Fruit fly (Drosophila melanogaster): Measurements from ENCODE around the gene CG1463.

CG1463 gene

dm6 chrX:12625594-12626274 lies 14.3 kb upstream of the CG1463 start:
- TF ChIP-seq CG8478 (optimal IDR thresholded peaks at IDR 0.05) (no peak), CTCF (optimal IDR thresholded peaks at IDR 0.05) (no peak)

dm6 chrX:12623992-12624391 lies 12.5 kb upstream of the CG1463 start, which contains the start of gene CG15728:
Gene CG15728, plus strand, starts transcription at chrX:12624292.
- TF ChIP-seq CTCF (optimal IDR thresholded peaks at IDR 0.05) = no peak
- no peak for TF ChIP-seq CG8478 (optimal IDR thresholded peaks at IDR 0.05)

dm6 chrX:12621640-12622039 lies 10.2 kb upstream of the CG1463 start:
- TF ChIP-seq CG8478 (optimal IDR thresholded peaks at IDR 0.05) (no peak), CTCF (optimal IDR thresholded peaks at IDR 0.05) (no peak)

DNA sequence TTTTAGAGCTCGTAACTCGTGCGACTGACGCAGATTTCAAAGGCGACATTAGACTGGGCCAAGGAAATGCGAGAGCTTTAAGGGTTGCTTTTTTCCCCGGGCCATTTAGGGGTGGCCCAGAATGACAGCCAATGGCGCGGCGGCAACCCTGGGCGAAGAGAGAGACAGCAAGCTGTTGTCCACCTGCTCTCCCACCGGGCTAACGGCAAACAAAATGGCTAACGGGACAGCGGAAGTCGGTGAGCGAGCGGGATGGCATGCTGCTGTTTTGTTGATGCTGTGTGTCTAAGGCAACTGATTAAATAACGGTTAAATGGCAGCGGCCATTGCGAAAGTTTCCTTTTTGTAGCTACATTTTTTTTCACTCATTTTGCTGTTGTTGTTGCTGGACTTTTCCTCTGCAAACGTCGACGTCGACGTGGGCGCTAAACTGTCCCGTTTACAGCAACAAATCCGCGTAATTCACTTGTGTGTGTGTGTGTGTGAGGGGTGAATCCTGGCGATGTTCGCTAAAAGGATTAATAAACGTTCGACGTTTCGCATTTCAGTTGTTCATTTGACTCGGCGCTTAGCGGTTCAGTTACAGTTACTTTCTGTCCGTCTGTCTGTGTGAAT lies 4.4 kb upstream of the CG1463 start, which contains the start of gene CG11085:
CG11085 (plus strand) TSS at position 565 of the 615 bp plus-strand sequence.
- TF ChIP-seq CG8478 (optimal IDR thresholded peaks at IDR 0.05) (no peak), CTCF (optimal IDR thresholded peaks at IDR 0.05) (no peak)

DNA sequence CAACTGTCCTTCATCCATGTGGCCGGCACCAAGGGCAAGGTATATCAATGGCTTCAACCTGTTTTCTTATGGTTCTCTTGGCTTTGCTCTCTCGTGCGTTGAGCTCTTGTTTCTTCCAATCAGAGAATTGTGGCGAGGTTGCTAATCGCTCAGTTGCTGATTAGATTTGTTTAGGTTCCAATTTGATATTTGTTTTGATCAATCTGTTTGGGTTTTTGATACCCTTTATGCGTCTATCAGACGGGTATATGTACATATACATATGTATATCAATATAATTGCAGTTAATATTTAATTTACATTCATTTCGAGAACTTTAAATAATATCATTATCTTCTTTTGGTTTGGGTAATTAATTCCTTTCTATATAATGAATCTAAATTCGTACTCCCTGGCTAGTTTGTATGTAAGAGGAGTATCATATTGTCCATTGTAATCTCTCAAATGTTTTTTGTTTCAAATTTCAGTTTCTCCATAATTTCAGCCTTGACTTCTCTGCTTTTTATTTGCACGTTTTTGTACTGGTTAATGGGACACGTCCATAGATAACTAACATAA lies 1.9 kb upstream of the CG1463 start:
- TF ChIP-seq CG8478 (optimal IDR thresholded peaks at IDR 0.05) = no peak
- TF ChIP-seq CTCF (optimal IDR thresholded peaks at IDR 0.05) = no peak

DNA sequence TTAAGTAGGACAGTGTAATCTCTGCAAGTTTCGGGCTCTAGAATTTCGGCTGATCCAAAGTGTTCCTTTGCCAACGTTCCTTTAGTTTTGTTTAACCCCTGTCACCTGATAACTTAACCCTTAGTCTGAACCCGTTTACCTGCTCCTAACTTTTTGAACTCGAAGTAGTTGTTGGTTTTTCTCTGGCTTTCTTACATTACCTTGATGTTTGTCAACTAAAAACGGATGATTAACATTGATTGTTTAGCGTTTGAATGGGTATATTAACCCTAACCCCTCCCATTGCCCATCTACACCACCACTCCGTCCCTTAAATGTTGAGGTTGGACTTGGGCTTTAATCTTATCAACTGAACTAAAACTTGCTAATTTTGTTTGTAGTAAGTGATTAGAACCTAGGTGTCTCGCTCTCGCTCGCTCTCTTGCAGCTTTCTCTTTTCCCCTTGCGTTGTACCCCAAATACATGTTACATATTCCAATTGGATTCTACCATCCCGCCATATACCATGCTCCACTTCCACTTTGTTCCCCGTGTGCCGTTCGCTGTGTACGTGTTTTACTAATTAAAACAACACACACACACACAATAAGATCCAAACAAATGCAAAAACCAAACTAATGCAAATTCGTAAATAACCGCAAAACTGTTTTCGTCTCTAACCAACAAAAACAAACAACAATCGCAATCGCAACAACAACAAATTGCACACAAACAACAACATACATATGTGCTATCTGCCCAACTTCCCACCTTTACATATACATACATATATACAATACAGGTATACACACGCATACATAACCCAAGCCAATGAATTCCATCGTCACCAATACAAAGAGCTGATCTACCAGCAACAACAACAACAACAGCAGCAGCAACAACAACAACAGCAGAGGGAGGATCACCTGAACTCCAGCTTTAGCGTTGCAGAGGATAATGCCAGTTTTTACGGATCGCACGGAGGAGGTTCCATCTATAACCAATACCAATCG lies 10.4 kb downstream of the CG1463 start:
- no peak for TF ChIP-seq CG8478 (optimal IDR thresholded peaks at IDR 0.05)
- no peak for TF ChIP-seq CTCF (optimal IDR thresholded peaks at IDR 0.05)

DNA sequence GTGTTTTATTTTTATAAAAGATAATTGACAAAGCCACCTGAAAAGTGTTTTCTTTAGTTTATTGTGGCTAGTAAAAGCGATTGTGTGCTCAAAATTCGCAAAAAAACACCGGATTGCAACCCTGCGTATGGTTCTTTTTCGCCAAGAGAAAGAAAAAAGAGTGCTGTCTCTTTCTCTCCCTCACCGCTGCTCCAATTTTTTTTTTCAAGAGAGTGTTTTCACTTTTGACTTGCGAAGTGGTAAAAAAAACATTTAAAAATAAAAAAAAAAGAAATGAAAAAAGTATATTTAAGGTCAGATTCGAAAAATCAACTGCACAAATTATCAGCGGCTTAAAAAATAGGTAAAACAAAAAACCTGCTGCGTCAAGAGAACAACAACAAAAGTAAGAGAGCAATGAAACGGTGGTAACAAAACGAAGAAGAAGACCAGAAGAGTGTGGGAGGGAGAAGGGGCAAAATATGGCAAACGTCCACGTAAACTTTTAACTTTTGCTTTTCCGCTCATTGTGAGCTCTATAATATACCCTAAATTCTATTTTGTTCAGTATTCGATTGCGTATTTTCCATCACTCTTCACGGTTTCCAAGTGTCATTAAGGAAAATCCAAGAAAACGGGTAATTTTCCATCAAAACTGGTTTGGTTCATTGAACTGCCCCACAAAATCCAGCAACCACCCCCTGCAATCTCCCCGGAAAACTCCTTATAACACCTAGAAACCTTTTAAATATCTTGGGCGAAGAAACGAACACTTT lies 14.9 kb downstream of the CG1463 start:
- TF ChIP-seq CG8478 (optimal IDR thresholded peaks at IDR 0.05) (no peak), CTCF (optimal IDR thresholded peaks at IDR 0.05) (no peak)

dm6 chrX:12595610-12596336 lies 15.7 kb downstream of the CG1463 start, which contains the start of the genes CG1824 and Sec16:
Gene CG1824, minus strand, starts transcription at chrX:12595624.
Gene Sec16, plus strand, starts transcription at chrX:12596047.
- TF ChIP-seq CG8478 (optimal IDR thresholded peaks at IDR 0.05) = no peak
- TF ChIP-seq CTCF (optimal IDR thresholded peaks at IDR 0.05) = no peak

DNA sequence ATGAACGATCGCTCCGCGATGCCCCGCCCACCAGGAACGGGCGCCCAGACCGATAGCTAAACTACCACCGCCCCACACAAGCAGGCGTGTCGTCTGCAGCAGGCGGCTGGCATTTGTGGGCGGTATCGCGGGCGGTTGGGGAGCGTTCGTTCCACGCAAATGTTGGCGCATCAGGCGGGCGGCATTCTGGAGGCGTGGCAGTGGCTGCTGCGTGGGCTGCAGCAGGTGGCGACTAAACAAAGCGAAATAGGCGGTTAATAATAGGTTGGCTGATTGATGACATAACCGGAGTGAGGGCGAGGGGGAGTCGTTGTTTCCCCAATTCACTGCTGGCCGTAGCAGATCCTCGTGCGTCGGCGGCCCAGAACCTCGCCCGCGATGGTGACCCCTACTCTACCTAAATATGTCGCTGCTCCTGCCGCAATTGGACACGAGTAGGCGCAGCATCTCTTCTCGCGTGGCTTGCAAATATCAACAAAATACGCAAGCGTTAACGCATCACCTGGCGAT lies 16.3 kb downstream of the CG1463 start:
- no peak for TF ChIP-seq CG8478 (optimal IDR thresholded peaks at IDR 0.05)
- TF ChIP-seq CTCF (optimal IDR thresholded peaks at IDR 0.05) = no peak

dm6 chrX:12592121-12592466 lies 19.4 kb downstream of the CG1463 start, which contains the start of gene LIMK1:
Gene LIMK1, minus strand, starts transcription at chrX:12592193.
- TF ChIP-seq CG8478 (optimal IDR thresholded peaks at IDR 0.05) = no peak
- TF ChIP-seq CTCF (optimal IDR thresholded peaks at IDR 0.05) = no peak

DNA sequence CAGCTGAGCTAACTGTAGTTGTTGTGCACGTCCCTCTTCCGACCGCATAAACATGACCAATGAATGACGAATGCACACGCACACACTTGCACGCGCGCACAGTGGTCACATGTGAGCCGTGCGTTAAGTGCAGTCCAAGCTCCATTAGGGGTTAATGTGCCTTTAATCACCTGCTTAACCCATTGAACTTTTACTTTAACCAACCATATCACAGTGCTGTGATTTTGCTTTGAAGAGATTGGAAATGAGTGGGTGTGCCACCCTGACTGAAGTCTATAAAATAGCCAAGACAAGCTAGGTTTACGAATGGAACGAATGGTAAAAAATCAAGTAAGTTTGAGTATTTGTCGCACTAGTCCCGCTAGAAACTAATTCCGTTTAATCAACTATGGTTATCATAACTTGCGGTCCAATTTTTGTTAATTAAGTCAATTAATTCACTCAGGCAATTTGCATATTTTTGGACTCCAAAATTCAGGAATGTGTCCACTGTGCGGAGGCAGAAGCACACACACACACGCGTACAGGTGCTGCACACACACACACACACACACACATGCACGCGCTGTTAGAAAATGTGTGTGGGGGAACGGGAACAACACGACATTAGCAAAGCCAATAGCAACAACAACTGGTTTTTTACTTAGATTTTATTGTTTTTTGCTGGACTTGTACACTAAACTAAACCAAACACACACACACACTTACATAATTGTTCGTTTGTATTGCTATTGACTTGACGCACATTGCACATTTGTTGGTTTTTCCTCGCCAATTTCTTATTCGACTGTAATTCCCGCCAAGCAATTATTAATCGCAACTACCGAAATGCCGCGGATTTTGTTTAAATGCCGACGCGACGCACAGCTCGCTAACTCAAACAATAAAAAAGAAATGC lies 20.0 kb downstream of the CG1463 start:
- TF ChIP-seq CG8478 (optimal IDR thresholded peaks at IDR 0.05) (no peak), CTCF (optimal IDR thresholded peaks at IDR 0.05) (no peak)

DNA sequence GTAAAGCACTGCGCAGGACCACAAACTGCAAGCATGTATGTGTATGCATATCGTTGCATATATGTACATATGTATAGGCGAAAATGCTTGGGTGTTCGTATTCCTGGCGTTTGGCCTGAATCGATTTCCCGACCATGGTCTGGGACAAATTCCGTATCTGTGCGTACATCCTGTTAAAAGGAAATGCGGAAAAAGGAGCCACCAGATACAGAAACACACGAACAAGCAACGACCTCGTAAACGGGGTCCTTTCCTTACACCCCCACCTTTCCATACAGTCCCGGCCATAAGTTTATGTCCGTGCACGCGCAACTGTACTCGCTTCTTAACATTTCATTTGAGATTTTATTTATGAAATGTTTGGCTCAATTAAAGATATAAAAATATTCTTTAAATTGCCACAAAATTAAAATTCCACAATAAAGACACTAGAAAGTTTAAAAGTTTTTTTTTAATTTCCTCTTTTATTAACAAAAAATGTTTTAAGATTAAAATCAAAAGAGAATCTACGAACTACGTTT lies 27.5 kb downstream of the CG1463 start:
- TF ChIP-seq CTCF (optimal IDR thresholded peaks at IDR 0.05) = no peak
- TF ChIP-seq CG8478 (optimal IDR thresholded peaks at IDR 0.05) = no peak

All from S2 (cell line).